Fruit fly (Drosophila melanogaster) whole organism, embryonic: ENCODE results near the gene Patsas.
A peak's percentile ranks its signal among the peaks of the same experiment; 100 is the strongest.

Experiments
- ATbp ChIP-seq: fragments of 200-800 bp; sonication (Bioruptor generic); optimal IDR thresholded peaks from 2 replicates; lab custom pipeline; 2017; ENCODE audit warnings: missing biosample characterization, mild to moderate bottlenecking, missing genetic modification characterization, missing genetic modification reagents
- Antp ChIP-seq: fragments of 200-800 bp; sonication (Bioruptor generic); optimal IDR thresholded peaks from 3 replicates; lab custom pipeline; 2016; ENCODE audit warnings: missing biosample characterization, missing genetic modification characterization
- Asciz ChIP-seq: fragments of 200-800 bp; sonication (Bioruptor generic); optimal IDR thresholded peaks from 2 replicates; lab custom pipeline; 2017; ENCODE audit warnings: missing biosample characterization, mild to moderate bottlenecking, missing genetic modification characterization, missing genetic modification reagents
- CG1024 ChIP-seq: fragments of 200-800 bp; sonication (Bioruptor generic); IDR thresholded peaks from 2 replicates; pipeline ENCODE4 v1.3.6; 2022; ENCODE audit warnings: missing biosample characterization, missing genetic modification characterization
- CG10267 ChIP-seq: fragments of 200-800 bp; sonication (Bioruptor generic); optimal IDR thresholded peaks from 2 replicates; lab custom pipeline; 2018; ENCODE audit warnings: missing biosample characterization, mild to moderate bottlenecking, missing genetic modification characterization, moderate library complexity
- CG10321 ChIP-seq: fragments of 200-800 bp; sonication (Bioruptor generic); IDR thresholded peaks from 2 replicates; pipeline ENCODE4 v1.3.6; 2022; ENCODE audit warnings: missing biosample characterization, missing genetic modification characterization
- CG10979 ChIP-seq: fragments of 200-800 bp; sonication (Bioruptor generic); optimal IDR thresholded peaks from 2 replicates; lab custom pipeline; 2018; ENCODE audit warnings: missing biosample characterization, mild to moderate bottlenecking, missing genetic modification characterization, moderate library complexity
- CG11723 ChIP-seq: fragments of 200-800 bp; sonication (Bioruptor generic); optimal IDR thresholded peaks from 2 replicates; lab custom pipeline; 2017; ENCODE audit warnings: missing biosample characterization, mild to moderate bottlenecking, missing genetic modification characterization
- CG1647 ChIP-seq: fragments of 200-800 bp; sonication (Bioruptor generic); optimal IDR thresholded peaks from 3 replicates; lab custom pipeline; 2016; ENCODE audit warnings: missing biosample characterization, missing genetic modification characterization
- CG17612 ChIP-seq: fragments of 200-800 bp; sonication (Bioruptor generic); IDR thresholded peaks from 2 replicates; pipeline ENCODE4 v1.3.6; 2022; ENCODE audit warnings: missing biosample characterization, missing genetic modification characterization
- CG31365 ChIP-seq: fragments of 200-800 bp; sonication (Bioruptor generic); optimal IDR thresholded peaks from 2 replicates; lab custom pipeline; 2018; ENCODE audit warnings: missing biosample characterization, mild to moderate bottlenecking, missing genetic modification characterization
- CG32767 ChIP-seq: fragments of 200-800 bp; sonication (Bioruptor generic); IDR thresholded peaks from 2 replicates; pipeline ENCODE4 v1.3.6; 2022; ENCODE audit warnings: missing biosample characterization, missing genetic modification characterization
- CG3726 ChIP-seq: fragments of 200-800 bp; sonication (Bioruptor generic); IDR thresholded peaks from 3 replicates; pipeline ENCODE4, ENCODE4 v1.3.6; 2022; ENCODE audit warnings: missing biosample characterization, missing genetic modification characterization
- CG4617 ChIP-seq: fragments of 200-800 bp; sonication (Bioruptor generic); optimal IDR thresholded peaks from 3 replicates; lab custom pipeline; 2016; ENCODE audit warnings: missing biosample characterization, missing genetic modification characterization, borderline replicate concordance
- CG6791 ChIP-seq: fragments of 200-800 bp; sonication (Bioruptor generic); IDR thresholded peaks from 3 replicates; pipeline ENCODE4 v1.3.6; 2022; ENCODE audit warnings: missing biosample characterization, missing genetic modification characterization; ENCODE audit not compliant: partially characterized antibody
- CG7271 ChIP-seq: fragments of 200-800 bp; sonication (Bioruptor generic); optimal IDR thresholded peaks from 2 replicates; lab custom pipeline; 2018; ENCODE audit warnings: missing biosample characterization, mild to moderate bottlenecking, missing genetic modification characterization, moderate library complexity
- CG7556 ChIP-seq: fragments of 200-800 bp; sonication (Bioruptor generic); optimal IDR thresholded peaks from 2 replicates; lab custom pipeline; 2017; ENCODE audit warnings: missing biosample characterization, mild to moderate bottlenecking, missing genetic modification characterization
- CG8944 ChIP-seq: fragments of 200-800 bp; sonication (Bioruptor generic); optimal IDR thresholded peaks from 3 replicates; lab custom pipeline; 2016; ENCODE audit warnings: missing biosample characterization, missing genetic modification characterization
- CG9437 ChIP-seq: fragments of 200-800 bp; sonication (Bioruptor generic); optimal IDR thresholded peaks from 2 replicates; lab custom pipeline; 2018; ENCODE audit warnings: missing biosample characterization, mild to moderate bottlenecking, missing genetic modification characterization
- CG9727 ChIP-seq: fragments of 200-800 bp; sonication (Bioruptor generic); optimal IDR thresholded peaks from 3 replicates; lab custom pipeline; 2017; ENCODE audit warnings: missing biosample characterization, mild to moderate bottlenecking, missing genetic modification characterization
- E2f2 ChIP-seq: fragments of 200-800 bp; sonication (Bioruptor generic); IDR thresholded peaks from 2 replicates; pipeline ENCODE4 v1.3.6; 2022; ENCODE audit warnings: missing biosample characterization, missing genetic modification characterization
- Fer1 ChIP-seq: fragments of 200-800 bp; sonication (Bioruptor generic); optimal IDR thresholded peaks from 2 replicates; lab custom pipeline; 2017; ENCODE audit warnings: missing biosample characterization, mild to moderate bottlenecking, missing genetic modification characterization
- Lpt ChIP-seq: fragments of >200 bp; optimal IDR thresholded peaks from 2 replicates; lab custom pipeline; 2018; ENCODE audit warnings: missing biosample characterization, missing genetic modification characterization
- Med ChIP-seq: fragments of 200-800 bp; sonication (Bioruptor generic); peaks from one replicate; lab custom pipeline; 2016; ENCODE audit warnings: missing biosample characterization, missing genetic modification characterization, mild to moderate bottlenecking, inconsistent platforms, moderate library complexity
- Meics ChIP-seq: fragments of 200-800 bp; sonication (Bioruptor generic); optimal IDR thresholded peaks from 2 replicates; lab custom pipeline; 2017; ENCODE audit warnings: missing biosample characterization, mild to moderate bottlenecking, missing genetic modification characterization
- NC2α ChIP-seq: fragments of 200-800 bp; sonication (Bioruptor generic); optimal IDR thresholded peaks from 2 replicates; lab custom pipeline; 2016; ENCODE audit warnings: missing biosample characterization, missing genetic modification characterization
- Oli ChIP-seq: fragments of 200-800 bp; sonication (Bioruptor generic); optimal IDR thresholded peaks from 2 replicates; lab custom pipeline; 2018; ENCODE audit warnings: missing biosample characterization, mild to moderate bottlenecking, missing genetic modification characterization, moderate library complexity
- Ptx1 ChIP-seq: fragments of 200-800 bp; sonication (Bioruptor generic); IDR thresholded peaks from 2 replicates; pipeline ENCODE4 v1.3.6; 2022; ENCODE audit warnings: missing biosample characterization, missing genetic modification characterization
- Taf1 ChIP-seq: fragments of 200-800 bp; sonication (Bioruptor generic); IDR thresholded peaks from 2 replicates; pipeline ENCODE4 v1.3.6; 2022; ENCODE audit warnings: missing biosample characterization, missing genetic modification characterization
- Trl ChIP-seq, 3 experiments: fragments of >200 bp in 2 of 3; fragments of 200-800 bp in 1 of 3; sonication (Bioruptor generic) in 1 of 3; optimal IDR thresholded peaks; 2 replicates in 1 of 3; 3 replicates in 2 of 3; lab custom pipeline; 2016 to 2017; ENCODE audit warnings: missing biosample characterization in 1 of 3, missing genetic modification characterization in 1 of 3
- abd-A ChIP-seq: fragments of 200-800 bp; sonication (Bioruptor generic); optimal IDR thresholded peaks from 3 replicates; lab custom pipeline; 2019; ENCODE audit warnings: missing biosample characterization, mild to moderate bottlenecking, missing genetic modification characterization, moderate library complexity
- chif ChIP-seq, 2 experiments: fragments of 200-800 bp; sonication (Bioruptor generic); optimal IDR thresholded peaks; 3 replicates each; lab custom pipeline; 2016; ENCODE audit warnings: missing biosample characterization in 2 of 2, missing genetic modification characterization in 2 of 2
- crp ChIP-seq, 2 experiments: fragments of 200-800 bp; sonication (Bioruptor generic); optimal IDR thresholded peaks; 2 replicates in 1 of 2; 3 replicates in 1 of 2; lab custom pipeline; 2017; ENCODE audit warnings: missing biosample characterization in 2 of 2, missing genetic modification characterization in 2 of 2, mild to moderate bottlenecking in 1 of 2, moderate library complexity in 1 of 2
- dpn ChIP-seq, 2 experiments: fragments of 200-800 bp; sonication (Bioruptor generic); optimal IDR thresholded peaks; 3 replicates each; lab custom pipeline; 2016; ENCODE audit warnings: missing biosample characterization in 2 of 2, missing genetic modification characterization in 2 of 2
- dysf ChIP-seq: fragments of 200-800 bp; sonication (Bioruptor generic); IDR thresholded peaks from 3 replicates; pipeline ENCODE4 v1.3.6; 2022; ENCODE audit warnings: missing biosample characterization, missing genetic modification characterization
- fd64A ChIP-seq: fragments of 200-800 bp; sonication (Bioruptor generic); optimal IDR thresholded peaks from 3 replicates; lab custom pipeline; 2018; ENCODE audit warnings: missing biosample characterization, mild to moderate bottlenecking, missing genetic modification characterization
- gcm ChIP-seq: fragments of 200-800 bp; sonication (Bioruptor generic); optimal IDR thresholded peaks from 2 replicates; lab custom pipeline; 2019; ENCODE audit warnings: missing biosample characterization, mild to moderate bottlenecking, missing genetic modification characterization, moderate library complexity
- gem ChIP-seq: fragments of 200-800 bp; sonication (Bioruptor generic); optimal IDR thresholded peaks from 2 replicates; lab custom pipeline; 2019; ENCODE audit warnings: missing biosample characterization, mild to moderate bottlenecking, missing genetic modification characterization, moderate library complexity
- grau ChIP-seq: fragments of 200-800 bp; optimal IDR thresholded peaks from 3 replicates; lab custom pipeline; 2019; ENCODE audit warnings: missing biosample characterization, mild to moderate bottlenecking, missing genetic modification characterization, moderate library complexity
- gsb ChIP-seq: fragments of 200-800 bp; sonication (Bioruptor generic); IDR thresholded peaks from 2 replicates; pipeline ENCODE4 v1.3.6; 2022; ENCODE audit warnings: missing biosample characterization, missing genetic modification characterization
- jumu ChIP-seq: fragments of 200-800 bp; sonication (Bioruptor generic); optimal IDR thresholded peaks from 3 replicates; lab custom pipeline; 2016; ENCODE audit warnings: missing biosample characterization, missing genetic modification characterization
- nom ChIP-seq: fragments of 200-800 bp; sonication (Bioruptor generic); optimal IDR thresholded peaks from 2 replicates; lab custom pipeline; 2017; ENCODE audit warnings: missing biosample characterization, missing genetic modification characterization, mild to moderate bottlenecking, moderate library complexity, missing genetic modification reagents
- pfk ChIP-seq: fragments of 200-800 bp; sonication (Bioruptor generic); optimal IDR thresholded peaks from 2 replicates; lab custom pipeline; 2018; ENCODE audit warnings: missing biosample characterization, mild to moderate bottlenecking, missing genetic modification characterization, moderate library complexity
- repo ChIP-seq: fragments of 200-800 bp; sonication (Bioruptor generic); optimal IDR thresholded peaks from 2 replicates; lab custom pipeline; 2016; ENCODE audit warnings: missing biosample characterization, missing genetic modification characterization
- tgo ChIP-seq: fragments of 200-800 bp; sonication (Bioruptor generic); IDR thresholded peaks from 3 replicates; pipeline ENCODE4 v1.3.6; 2022; ENCODE audit warnings: missing biosample characterization, missing genetic modification characterization
- tna ChIP-seq: fragments of 200-800 bp; sonication (Bioruptor generic); IDR thresholded peaks from 2 replicates; pipeline ENCODE4 v1.3.6; 2022; ENCODE audit warnings: missing biosample characterization, missing genetic modification characterization; ENCODE audit not compliant: partially characterized antibody
- unc-4 ChIP-seq: fragments of 200-800 bp; sonication (Bioruptor generic); IDR thresholded peaks from 2 replicates; pipeline ENCODE4 v1.3.6; 2022; ENCODE audit warnings: missing biosample characterization, missing genetic modification characterization; ENCODE audit not compliant: partially characterized antibody

Gene Patsas

dm6 chr2L:12103231-12104210 lies at the start of gene Patsas, which contains the start of gene ThrRS (continued):
- TF ChIP-seq dysf (GFP tag; lab: Robert Waterston, UW) (peak; percentile 92), CG9727 (GFP tag; lab: Kevin White, UChicago) (peak; percentile 82), CG10321 (GFP tag; lab: Robert Waterston, UW) (no peak), Med (GFP tag; lab: Kevin White, UChicago) (peak; percentile 94), gsb (GFP tag; lab: Robert Waterston, UW) (peak; percentile 69), nom (GFP tag; lab: Kevin White, UChicago) (peak; percentile 14), dpn (GFP tag; optimal IDR thresholded peaks at IDR 0.05; lab: Kevin White, UChicago) (peak; percentile 71 to 90), CG7556 (GFP tag; lab: Kevin White, UChicago) (peak; percentile 81), CG10979 (peak; percentile 80), chif (GFP tag; optimal IDR thresholded peaks at IDR 0.05; lab: Kevin White, UChicago) (peak; percentile 45 to 77), repo (peak; percentile 4), CG9437 (GFP tag; lab: Kevin White, UChicago) (peak; percentile 72), CG10267 (peak; percentile 84), CG17612 (GFP tag; lab: Robert Waterston, UW) (peak; percentile 62; the same call in 1 of the 2 replicates), CG6791 (no peak), Asciz (GFP tag; lab: Kevin White, UChicago) (peak; percentile 72), Trl (optimal IDR thresholded peaks at IDR 0.05; lab: Kevin White, UChicago) (no peak), Trl (GFP tag; optimal IDR thresholded peaks at IDR 0.05; lab: Kevin White, UChicago) (peak; percentile 71), CG8944 (GFP tag; lab: Kevin White, UChicago) (peak; percentile 69), CG7271 (tag; lab: Kevin White, UChicago) (peak; percentile 47), NC2α (GFP tag; lab: Kevin White, UChicago) (no peak), crp (GFP tag; optimal IDR thresholded peaks at IDR 0.05; lab: Kevin White, UChicago) (peak; percentile 29 to 83), Antp (GFP tag; lab: Kevin White, UChicago) (peak; percentile 67), unc-4 (GFP tag; lab: Robert Waterston, UW) (no peak), tna (GFP tag; lab: Robert Waterston, UW) (no peak), pfk (no peak), Taf1 (GFP tag; lab: Robert Waterston, UW) (peak; percentile 57; the same call in 1 of the 2 replicates), gem (peak; percentile 94), CG1647 (GFP tag; lab: Kevin White, UChicago) (peak; percentile 46), tgo (GFP tag; lab: Robert Waterston, UW) (peak; percentile 88), CG1024 (GFP tag; lab: Robert Waterston, UW) (0 out of 2 replicates have a peak, but pooled peaks have one; percentile 38), CG4617 (GFP tag; lab: Kevin White, UChicago) (peak; percentile 73), Fer1 (GFP tag; lab: Kevin White, UChicago) (peak; percentile 88), jumu (GFP tag; lab: Kevin White, UChicago) (peak; percentile 54), Ptx1 (GFP tag; lab: Robert Waterston, UW) (peak; percentile 90), ATbp (GFP tag; lab: Kevin White, UChicago) (peak; percentile 73), grau (tag; lab: Kevin White, UChicago) (peak; percentile 87), Lpt (GFP tag; lab: Kevin White, UChicago) (no peak), CG31365 (tag; lab: Kevin White, UChicago) (peak; percentile 9), E2f2 (peak; percentile 79), CG3726 (GFP tag; lab: Robert Waterston, UW) (peak; percentile 72; the same call in 2 of the 3 replicates), Oli (peak; percentile 87), CG32767 (peak; percentile 72; the same call in 1 of the 2 replicates), Meics (peak; percentile 87), gcm (GFP tag; lab: Kevin White, UChicago) (peak; percentile 76), fd64A (GFP tag; lab: Kevin White, UChicago) (no peak), abd-A (tag; lab: Kevin White, UChicago) (no peak), CG11723 (GFP tag; lab: Kevin White, UChicago) (peak; percentile 63)
